Fruit fly (Drosophila melanogaster) whole organism, embryonic: ENCODE data around the gene Cpr92A.
A peak's percentile ranks its signal among the peaks of the same experiment; 100 is the strongest.

Experiments used
- Blimp-1 ChIP-seq: fragments of 200-800 bp; sonication (Bioruptor generic); optimal IDR thresholded peaks from 3 replicates; lab custom pipeline; 2018; ENCODE audit warnings: missing biosample characterization, missing genetic modification characterization, mild to moderate bottlenecking, moderate library complexity, missing genetic modification reagents
- BtbVII ChIP-seq: fragments of 200-800 bp; sonication (Bioruptor generic); optimal IDR thresholded peaks from 3 replicates; lab custom pipeline; 2017; ENCODE audit warnings: missing biosample characterization, mild to moderate bottlenecking, missing genetic modification characterization
- CG10979 ChIP-seq: fragments of 200-800 bp; sonication (Bioruptor generic); optimal IDR thresholded peaks from 2 replicates; lab custom pipeline; 2018; ENCODE audit warnings: missing biosample characterization, mild to moderate bottlenecking, missing genetic modification characterization, moderate library complexity
- CG11504 ChIP-seq: fragments of 200-800 bp; sonication (Bioruptor generic); optimal IDR thresholded peaks from 3 replicates; lab custom pipeline; 2019; ENCODE audit warnings: missing biosample characterization, mild to moderate bottlenecking, missing genetic modification characterization, moderate library complexity
- CG11695 ChIP-seq: fragments of 200-800 bp; sonication (Bioruptor generic); IDR thresholded peaks from 3 replicates; pipeline ENCODE4 v1.3.6; 2022; ENCODE audit warnings: missing biosample characterization, missing genetic modification characterization
- CG11723 ChIP-seq: fragments of 200-800 bp; sonication (Bioruptor generic); optimal IDR thresholded peaks from 2 replicates; lab custom pipeline; 2017; ENCODE audit warnings: missing biosample characterization, mild to moderate bottlenecking, missing genetic modification characterization
- CG12071 ChIP-seq: fragments of 200-800 bp; sonication (Bioruptor generic); optimal IDR thresholded peaks from 3 replicates; lab custom pipeline; 2018; ENCODE audit warnings: missing biosample characterization, mild to moderate bottlenecking, missing genetic modification characterization
- CG12219 ChIP-seq: fragments of 200-800 bp; sonication (Bioruptor generic); optimal IDR thresholded peaks from 3 replicates; lab custom pipeline; 2018; ENCODE audit warnings: missing biosample characterization, mild to moderate bottlenecking, missing genetic modification characterization
- CG13296 ChIP-seq: fragments of 200-800 bp; sonication (Bioruptor generic); optimal IDR thresholded peaks from 3 replicates; lab custom pipeline; 2018; ENCODE audit warnings: missing biosample characterization, mild to moderate bottlenecking, missing genetic modification characterization
- CG14965 ChIP-seq: fragments of 200-800 bp; sonication (Bioruptor generic); optimal IDR thresholded peaks from 2 replicates; lab custom pipeline; 2016; ENCODE audit warnings: missing biosample characterization, missing genetic modification characterization, borderline replicate concordance
- CG16815 ChIP-seq: fragments of 200-800 bp; sonication (Bioruptor generic); optimal IDR thresholded peaks from 3 replicates; lab custom pipeline; 2017; ENCODE audit warnings: missing biosample characterization, mild to moderate bottlenecking, missing genetic modification characterization
- CG16863 ChIP-seq: fragments of 200-800 bp; sonication (Bioruptor generic); optimal IDR thresholded peaks from 3 replicates; lab custom pipeline; 2016; ENCODE audit warnings: missing biosample characterization, missing genetic modification characterization
- CG17186 ChIP-seq: fragments of 200-800 bp; sonication (Bioruptor generic); optimal IDR thresholded peaks from 3 replicates; lab custom pipeline; 2017; ENCODE audit warnings: missing biosample characterization, missing genetic modification reagents, missing genetic modification characterization
- CG30403 ChIP-seq: fragments of 200-800 bp; sonication (Bioruptor generic); optimal IDR thresholded peaks from 3 replicates; lab custom pipeline; 2016; ENCODE audit warnings: missing biosample characterization, missing genetic modification characterization
- CG3281 ChIP-seq: fragments of 200-800 bp; sonication (Bioruptor generic); optimal IDR thresholded peaks from 3 replicates; lab custom pipeline; 2017; ENCODE audit warnings: missing biosample characterization, mild to moderate bottlenecking, missing genetic modification characterization
- CG34224 ChIP-seq: fragments of 200-800 bp; sonication (Bioruptor generic); IDR thresholded peaks from 3 replicates; pipeline ENCODE4 v1.3.6; 2022; ENCODE audit warnings: missing biosample characterization, missing genetic modification characterization; ENCODE audit not compliant: partially characterized antibody
- CG4424 ChIP-seq: fragments of 200-800 bp; sonication (Bioruptor generic); optimal IDR thresholded peaks from 3 replicates; lab custom pipeline; 2016; ENCODE audit warnings: missing biosample characterization, missing genetic modification characterization
- CG4707 ChIP-seq: fragments of 200-800 bp; sonication (Bioruptor generic); optimal IDR thresholded peaks from 2 replicates; lab custom pipeline; 2018; ENCODE audit warnings: missing biosample characterization, mild to moderate bottlenecking, missing genetic modification characterization, moderate library complexity
- CG5180 ChIP-seq: fragments of 200-800 bp; sonication (Bioruptor generic); optimal IDR thresholded peaks from 3 replicates; lab custom pipeline; 2017; ENCODE audit warnings: missing biosample characterization, missing genetic modification characterization, mild to moderate bottlenecking, moderate library complexity, missing genetic modification reagents
- CG7745 ChIP-seq: fragments of 200-800 bp; sonication (Bioruptor generic); optimal IDR thresholded peaks from 2 replicates; lab custom pipeline; 2018; ENCODE audit warnings: missing biosample characterization, mild to moderate bottlenecking, missing genetic modification characterization, moderate library complexity
- CG8924 ChIP-seq: fragments of 200-800 bp; optimal IDR thresholded peaks from 3 replicates; lab custom pipeline; 2019; ENCODE audit warnings: missing biosample characterization, mild to moderate bottlenecking, missing genetic modification characterization, moderate library complexity
- CG9817 ChIP-seq: fragments of 200-800 bp; sonication (Bioruptor generic); optimal IDR thresholded peaks from 2 replicates; lab custom pipeline; 2018; ENCODE audit warnings: missing biosample characterization, mild to moderate bottlenecking, missing genetic modification characterization, moderate library complexity
- Camta ChIP-seq: fragments of 200-800 bp; sonication (Bioruptor generic); optimal IDR thresholded peaks from 2 replicates; lab custom pipeline; 2016; ENCODE audit warnings: missing biosample characterization, missing genetic modification characterization
- CoRest ChIP-seq: fragments of 200-800 bp; sonication (Bioruptor generic); optimal IDR thresholded peaks from 3 replicates; lab custom pipeline; 2018; ENCODE audit warnings: missing biosample characterization, mild to moderate bottlenecking, missing genetic modification characterization, moderate library complexity
- CrebB ChIP-seq: fragments of 200-800 bp; sonication (Bioruptor generic); optimal IDR thresholded peaks from 3 replicates; lab custom pipeline; 2018; ENCODE audit warnings: missing biosample characterization, mild to moderate bottlenecking, missing genetic modification characterization
- Elba2 ChIP-seq: fragments of 200-800 bp; sonication (Bioruptor generic); optimal IDR thresholded peaks from 3 replicates; lab custom pipeline; 2016; ENCODE audit warnings: missing biosample characterization, missing genetic modification characterization
- H15 ChIP-seq: fragments of 200-800 bp; sonication (Bioruptor generic); IDR thresholded peaks from 3 replicates; pipeline ENCODE4 v1.3.6; 2022; ENCODE audit warnings: missing biosample characterization, missing genetic modification characterization
- Hsf ChIP-seq: fragments of 200-800 bp; sonication (Bioruptor generic); optimal IDR thresholded peaks from 3 replicates; lab custom pipeline; 2016; ENCODE audit warnings: missing biosample characterization, missing genetic modification characterization
- Med ChIP-seq: fragments of 200-800 bp; sonication (Bioruptor generic); peaks from one replicate; lab custom pipeline; 2016; ENCODE audit warnings: missing biosample characterization, missing genetic modification characterization, mild to moderate bottlenecking, inconsistent platforms, moderate library complexity
- Nf-YA ChIP-seq: fragments of 200-800 bp; sonication (Bioruptor generic); IDR thresholded peaks from 2 replicates; pipeline ENCODE4 v1.3.6; 2022; ENCODE audit warnings: missing biosample characterization, missing genetic modification characterization
- Optix ChIP-seq: fragments of 200-800 bp; sonication (Bioruptor generic); IDR thresholded peaks from 3 replicates; pipeline ENCODE4 v1.3.6; 2022; ENCODE audit warnings: missing biosample characterization, missing genetic modification characterization
- Sox100B ChIP-seq: fragments of 200-800 bp; sonication (Bioruptor generic); optimal IDR thresholded peaks from 3 replicates; lab custom pipeline; 2018; ENCODE audit warnings: missing biosample characterization, mild to moderate bottlenecking, missing genetic modification characterization
- Xrp1 ChIP-seq: fragments of 200-800 bp; sonication (Bioruptor generic); IDR thresholded peaks from 2 replicates; pipeline ENCODE4 v1.3.6; 2022; ENCODE audit warnings: missing biosample characterization, missing genetic modification characterization
- YL-1 ChIP-seq: fragments of 200-800 bp; sonication (Bioruptor generic); optimal IDR thresholded peaks from 3 replicates; lab custom pipeline; 2017; ENCODE audit warnings: missing biosample characterization, mild to moderate bottlenecking, missing genetic modification characterization
- ap ChIP-seq: fragments of 200-800 bp; sonication (Bioruptor generic); IDR thresholded peaks from 2 replicates; pipeline ENCODE4 v1.3.6; 2022; ENCODE audit warnings: missing biosample characterization, missing genetic modification characterization
- bbx ChIP-seq: fragments of 200-800 bp; sonication (Bioruptor generic); IDR thresholded peaks from 2 replicates; pipeline ENCODE4 v1.3.6; 2022; ENCODE audit warnings: missing biosample characterization, missing genetic modification characterization; ENCODE audit not compliant: partially characterized antibody
- cato ChIP-seq: fragments of 200-800 bp; sonication (Bioruptor generic); optimal IDR thresholded peaks from 2 replicates; lab custom pipeline; 2016; ENCODE audit warnings: missing biosample characterization, missing genetic modification characterization, borderline replicate concordance
- dmrt99B ChIP-seq: fragments of 200-800 bp; sonication (Bioruptor generic); optimal IDR thresholded peaks from 2 replicates; lab custom pipeline; 2018; ENCODE audit warnings: missing biosample characterization, mild to moderate bottlenecking, missing genetic modification characterization, moderate library complexity
- esg ChIP-seq: fragments of 200-800 bp; sonication (Bioruptor generic); conservative IDR thresholded peaks from 2 replicates; pipeline ENCODE4 v1.3.6; 2022; ENCODE audit warnings: missing biosample characterization, missing genetic modification characterization
- hkb ChIP-seq, 2 experiments: fragments of 200-800 bp in 1 of 2; fragments of >200 bp in 1 of 2; sonication (Bioruptor generic) in 1 of 2; IDR thresholded peaks in 1 of 2; optimal IDR thresholded peaks in 1 of 2; 2 replicates each; pipeline versions ENCODE4 v1.3.6 to Lab custom; 2017 to 2022; ENCODE audit warnings: missing biosample characterization in 1 of 2, missing genetic modification characterization in 1 of 2
- kay ChIP-seq: fragments of 200-800 bp; sonication (Bioruptor generic); optimal IDR thresholded peaks from 2 replicates; lab custom pipeline; 2016; ENCODE audit warnings: missing biosample characterization, missing genetic modification characterization
- lbe ChIP-seq: fragments of 200-800 bp; sonication (Bioruptor generic); optimal IDR thresholded peaks from 2 replicates; lab custom pipeline; 2016; ENCODE audit warnings: missing biosample characterization, mild to moderate bottlenecking, missing genetic modification characterization
- luna ChIP-seq: fragments of 200-800 bp; sonication (Bioruptor generic); optimal IDR thresholded peaks from 2 replicates; lab custom pipeline; 2016; ENCODE audit warnings: missing biosample characterization, missing genetic modification characterization
- odd ChIP-seq: fragments of 200-800 bp; sonication (Bioruptor generic); optimal IDR thresholded peaks from 2 replicates; lab custom pipeline; 2017; ENCODE audit warnings: missing biosample characterization, mild to moderate bottlenecking, missing genetic modification characterization
- ro ChIP-seq: fragments of 200-800 bp; sonication (Bioruptor generic); IDR thresholded peaks from 2 replicates; pipeline ENCODE4 v1.3.6; 2022; ENCODE audit warnings: missing biosample characterization, missing genetic modification characterization
- scrt ChIP-seq: fragments of 200-800 bp; sonication (Bioruptor generic); optimal IDR thresholded peaks from 2 replicates; lab custom pipeline; 2018; ENCODE audit warnings: missing biosample characterization, mild to moderate bottlenecking, missing genetic modification characterization, moderate library complexity
- seq ChIP-seq: fragments of 200-800 bp; sonication (Bioruptor generic); IDR thresholded peaks from 2 replicates; pipeline ENCODE4 v1.3.6; 2022; ENCODE audit warnings: missing biosample characterization, missing genetic modification characterization
- tna ChIP-seq: fragments of 200-800 bp; sonication (Bioruptor generic); IDR thresholded peaks from 2 replicates; pipeline ENCODE4 v1.3.6; 2022; ENCODE audit warnings: missing biosample characterization, missing genetic modification characterization; ENCODE audit not compliant: partially characterized antibody
- vfl ChIP-seq: fragments of 200-800 bp; sonication (Bioruptor generic); optimal IDR thresholded peaks from 2 replicates; lab custom pipeline; 2016; ENCODE audit warnings: missing biosample characterization, missing genetic modification characterization

Cpr92A gene

dm6 chr3R:19612908-19613431 is 14.2 kb upstream of the Cpr92A start, which contains the start of gene CG16727 (continued):
- TF ChIP-seq CG8924 (no peak), Sox100B (GFP tag; lab: Kevin White, UChicago) (peak; percentile 39), Elba2 (GFP tag; lab: Kevin White, UChicago) (no peak), CG14965 (GFP tag; lab: Kevin White, UChicago) (no peak), scrt (peak; percentile 36), CG16815 (GFP tag; lab: Kevin White, UChicago) (no peak), Camta (GFP tag; lab: Kevin White, UChicago) (no peak), Nf-YA (GFP tag; lab: Robert Waterston, UW) (no peak), ap (GFP tag; lab: Robert Waterston, UW) (no peak), CG16863 (no peak), Hsf (no peak), CG30403 (GFP tag; lab: Kevin White, UChicago) (no peak), CG11695 (no peak), odd (GFP tag; lab: Kevin White, UChicago) (peak; percentile 35), CG10979 (tag; lab: Kevin White, UChicago) (no peak), Optix (GFP tag; lab: Robert Waterston, UW) (no peak), CG17186 (GFP tag; lab: Kevin White, UChicago) (no peak), bbx (no peak), CG4707 (no peak), YL-1 (GFP tag; lab: Kevin White, UChicago) (no peak), CG12219 (peak; percentile 16), seq (0 out of 2 replicates have a peak, but pooled peaks have one; percentile 10), hkb (optimal IDR thresholded peaks at IDR 0.05; lab: Kevin White, UChicago) (no peak), hkb (GFP tag; IDR thresholded peaks at IDR 0.05; lab: Robert Waterston, UW) (0 out of 2 replicates have a peak, but pooled peaks have one; percentile 32), kay (GFP tag; lab: Kevin White, UChicago) (no peak), H15 (GFP tag; lab: Robert Waterston, UW) (no peak), CG12071 (peak; percentile 41), CG7745 (tag; lab: Kevin White, UChicago) (no peak), CG13296 (peak; percentile 65), CG4424 (GFP tag; lab: Kevin White, UChicago) (no peak), CG11723 (GFP tag; lab: Kevin White, UChicago) (no peak), dmrt99B (tag; lab: Kevin White, UChicago) (peak; percentile 26), Med (peak; percentile 47), CoRest (tag; lab: Kevin White, UChicago) (no peak), lbe (GFP tag; lab: Kevin White, UChicago) (no peak), ro (GFP tag; lab: Robert Waterston, UW) (no peak), CG9817 (tag; lab: Kevin White, UChicago) (no peak), CG5180 (GFP tag; lab: Kevin White, UChicago) (peak; percentile 33), vfl (no peak), cato (GFP tag; lab: Kevin White, UChicago) (no peak), CG34224 (GFP tag; lab: Robert Waterston, UW) (no peak), CG3281 (GFP tag; lab: Kevin White, UChicago) (peak; percentile 52), Blimp-1 (GFP tag; lab: Kevin White, UChicago) (peak; percentile 21), luna (no peak), CrebB (tag; lab: Kevin White, UChicago) (peak; percentile 17), Xrp1 (GFP tag; lab: Robert Waterston, UW) (no peak), esg (GFP tag; lab: Robert Waterston, UW) (no peak), CG11504 (tag; lab: Kevin White, UChicago) (no peak), tna (no peak), BtbVII (GFP tag; lab: Kevin White, UChicago) (peak; percentile 30)
